Fruit fly (Drosophila melanogaster) whole organism, prepupa: ENCODE measurements around the gene CG11369.
A peak's percentile ranks its signal among the peaks of the same experiment; 100 is the strongest.

ENCODE experiments used
- Blimp-1 ChIP-seq: fragments of 200-800 bp; sonication (Bioruptor generic); optimal IDR thresholded peaks from 3 replicates; lab custom pipeline; 2017; ENCODE audit warnings: missing biosample characterization, missing genetic modification characterization, mild to moderate bottlenecking, moderate library complexity, missing genetic modification reagents
- CG10631 ChIP-seq: fragments of 200-800 bp; sonication (Bioruptor generic); optimal IDR thresholded peaks from 2 replicates; lab custom pipeline; 2016; ENCODE audit warnings: missing biosample characterization, missing genetic modification characterization
- CG11294 ChIP-seq: fragments of 200-800 bp; sonication (Bioruptor generic); IDR thresholded peaks from 2 replicates; pipeline ENCODE4 v1.3.6; 2022; ENCODE audit warnings: missing biosample characterization, missing genetic modification characterization
- CG11762 ChIP-seq: fragments of 200-800 bp; sonication (Bioruptor generic); optimal IDR thresholded peaks from 3 replicates; lab custom pipeline; 2016; ENCODE audit warnings: missing biosample characterization, missing genetic modification characterization; ENCODE audit not compliant: insufficient read depth
- CG11902 ChIP-seq: fragments of 200-800 bp; sonication (Bioruptor generic); optimal IDR thresholded peaks from 3 replicates; lab custom pipeline; 2016; ENCODE audit warnings: missing biosample characterization, missing genetic modification characterization
- CG15336 ChIP-seq: fragments of 200-800 bp; sonication (Bioruptor generic); IDR thresholded peaks from 2 replicates; pipeline ENCODE4 v1.3.6; 2022; ENCODE audit warnings: missing biosample characterization, missing genetic modification characterization
- CG3032 ChIP-seq: fragments of 200-800 bp; optimal IDR thresholded peaks from 2 replicates; lab custom pipeline; 2019; ENCODE audit warnings: missing biosample characterization, mild to moderate bottlenecking, missing genetic modification characterization, moderate library complexity
- CG32006 ChIP-seq: fragments of 200-800 bp; sonication (Bioruptor generic); optimal IDR thresholded peaks from 3 replicates; lab custom pipeline; 2017; ENCODE audit warnings: missing biosample characterization, mild to moderate bottlenecking, missing genetic modification characterization
- CG34406 ChIP-seq: fragments of 200-800 bp; sonication (Bioruptor generic); optimal IDR thresholded peaks from 3 replicates; lab custom pipeline; 2016; ENCODE audit warnings: missing biosample characterization, missing genetic modification characterization
- CG3919 ChIP-seq: fragments of 200-800 bp; sonication (Bioruptor generic); optimal IDR thresholded peaks from 3 replicates; lab custom pipeline; 2016; ENCODE audit warnings: missing biosample characterization, missing genetic modification characterization
- CG4318 ChIP-seq: fragments of 200-800 bp; sonication (Bioruptor generic); optimal IDR thresholded peaks from 3 replicates; lab custom pipeline; 2017; ENCODE audit warnings: missing biosample characterization, mild to moderate bottlenecking, missing genetic modification characterization
- CG6163 ChIP-seq: fragments of 200-800 bp; sonication (Bioruptor generic); IDR thresholded peaks from 3 replicates; pipeline ENCODE4 v1.3.6; 2022; ENCODE audit warnings: missing biosample characterization, missing genetic modification characterization
- CG6276 ChIP-seq: fragments of 200-800 bp; sonication (Bioruptor generic); optimal IDR thresholded peaks from 2 replicates; lab custom pipeline; 2017; ENCODE audit warnings: missing biosample characterization, mild to moderate bottlenecking, missing genetic modification characterization
- CG6792 ChIP-seq: fragments of 200-800 bp; sonication (Bioruptor generic); optimal IDR thresholded peaks from 3 replicates; lab custom pipeline; 2016; ENCODE audit warnings: missing biosample characterization, missing genetic modification characterization
- CG6808 ChIP-seq: fragments of 200-800 bp; sonication (Bioruptor generic); optimal IDR thresholded peaks from 3 replicates; lab custom pipeline; 2017; ENCODE audit warnings: missing biosample characterization, missing genetic modification characterization, mild to moderate bottlenecking, moderate library complexity, missing genetic modification reagents
- CG8632 ChIP-seq: fragments of 200-800 bp; sonication (Bioruptor generic); optimal IDR thresholded peaks from 3 replicates; lab custom pipeline; 2016; ENCODE audit warnings: missing biosample characterization, missing genetic modification characterization
- Eip75B ChIP-seq: fragments of 200-800 bp; sonication (Bioruptor generic); optimal IDR thresholded peaks from 3 replicates; lab custom pipeline; 2016; ENCODE audit warnings: missing biosample characterization, missing genetic modification characterization
- Eip78C ChIP-seq: fragments of 200-800 bp; sonication (Bioruptor generic); peaks from one replicate; lab custom pipeline; 2016; ENCODE audit warnings: missing biosample characterization, missing genetic modification characterization
- Ets21C ChIP-seq: fragments of 200-800 bp; sonication (Bioruptor generic); optimal IDR thresholded peaks from 3 replicates; lab custom pipeline; 2016; ENCODE audit warnings: missing biosample characterization, missing genetic modification characterization
- Ets96B ChIP-seq: fragments of 200-800 bp; optimal IDR thresholded peaks from 2 replicates; lab custom pipeline; 2019; ENCODE audit warnings: missing biosample characterization, mild to moderate bottlenecking, missing genetic modification characterization, moderate library complexity
- Hr38 ChIP-seq: sonication (Bioruptor generic); optimal IDR thresholded peaks from 2 replicates; lab custom pipeline; 2016; ENCODE audit warnings: missing biosample characterization, missing genetic modification characterization
- Hr39 ChIP-seq: fragments of 200-800 bp; sonication (Bioruptor generic); optimal IDR thresholded peaks from 2 replicates; lab custom pipeline; 2016; ENCODE audit warnings: missing biosample characterization, missing genetic modification characterization
- Hr4 ChIP-seq: fragments of 200-800 bp; sonication (Bioruptor generic); optimal IDR thresholded peaks from 3 replicates; lab custom pipeline; 2016; ENCODE audit warnings: missing biosample characterization, missing genetic modification characterization
- Lpt ChIP-seq: fragments of 200-800 bp; sonication (Bioruptor generic); optimal IDR thresholded peaks from 3 replicates; lab custom pipeline; 2016; ENCODE audit warnings: missing biosample characterization, missing genetic modification characterization
- OdsH ChIP-seq: fragments of 200-800 bp; sonication (Bioruptor generic); optimal IDR thresholded peaks from 3 replicates; lab custom pipeline; 2016; ENCODE audit warnings: missing biosample characterization, missing genetic modification characterization
- Sox102F ChIP-seq: fragments of 200-800 bp; sonication (Bioruptor generic); optimal IDR thresholded peaks from 2 replicates; lab custom pipeline; 2016; ENCODE audit warnings: missing biosample characterization, mild to moderate bottlenecking, missing genetic modification characterization
- Sox14 ChIP-seq: fragments of 200-800 bp; sonication (Bioruptor generic); optimal IDR thresholded peaks from 3 replicates; lab custom pipeline; 2016; ENCODE audit warnings: missing biosample characterization, missing genetic modification characterization
- achi ChIP-seq: fragments of 200-800 bp; sonication (Bioruptor generic); optimal IDR thresholded peaks from 3 replicates; lab custom pipeline; 2016; ENCODE audit warnings: missing biosample characterization, missing genetic modification characterization
- acj6 ChIP-seq: fragments of 200-800 bp; sonication (Bioruptor generic); optimal IDR thresholded peaks from 3 replicates; lab custom pipeline; 2016; ENCODE audit warnings: missing biosample characterization, missing genetic modification characterization
- dac ChIP-seq: fragments of 200-800 bp; sonication (Bioruptor generic); optimal IDR thresholded peaks from 2 replicates; lab custom pipeline; 2017; ENCODE audit warnings: missing biosample characterization, mild to moderate bottlenecking, missing genetic modification characterization
- dsx ChIP-seq: fragments of 200-800 bp; optimal IDR thresholded peaks from 3 replicates; lab custom pipeline; 2019; ENCODE audit warnings: missing biosample characterization, mild to moderate bottlenecking, missing genetic modification characterization, moderate library complexity; ENCODE audit not compliant: poor library complexity, severe bottlenecking
- eg ChIP-seq: fragments of 200-800 bp; sonication (Bioruptor generic); IDR thresholded peaks from 3 replicates; pipeline ENCODE4 v1.3.6; 2022; ENCODE audit warnings: missing biosample characterization, missing genetic modification characterization
- esn ChIP-seq: fragments of 200-800 bp; sonication (Bioruptor generic); optimal IDR thresholded peaks from 2 replicates; lab custom pipeline; 2016; ENCODE audit warnings: missing biosample characterization, mild to moderate bottlenecking, missing genetic modification characterization, moderate library complexity
- fd59A ChIP-seq: fragments of 200-800 bp; sonication (Bioruptor generic); optimal IDR thresholded peaks from 2 replicates; lab custom pipeline; 2017; ENCODE audit warnings: missing biosample characterization, mild to moderate bottlenecking, missing genetic modification characterization, missing genetic modification reagents
- fkh ChIP-seq: fragments of 200-800 bp; sonication (Bioruptor generic); optimal IDR thresholded peaks from 3 replicates; lab custom pipeline; 2017; ENCODE audit warnings: missing biosample characterization, mild to moderate bottlenecking, missing genetic modification characterization, moderate library complexity
- lz ChIP-seq: fragments of 200-800 bp; sonication (Bioruptor generic); optimal IDR thresholded peaks from 3 replicates; lab custom pipeline; 2016; ENCODE audit warnings: missing biosample characterization, missing genetic modification characterization
- pdm3 ChIP-seq: fragments of 200-800 bp; sonication (Bioruptor generic); optimal IDR thresholded peaks from 3 replicates; lab custom pipeline; 2016; ENCODE audit warnings: missing biosample characterization, missing genetic modification characterization
- spab ChIP-seq: fragments of 200-800 bp; sonication (Bioruptor generic); optimal IDR thresholded peaks from 2 replicates; lab custom pipeline; 2017; ENCODE audit warnings: missing biosample characterization, mild to moderate bottlenecking, missing genetic modification characterization, missing genetic modification reagents
- ss ChIP-seq, 2 experiments: fragments of 200-800 bp; sonication (Bioruptor generic); optimal IDR thresholded peaks; 2 replicates in 1 of 2; 3 replicates in 1 of 2; lab custom pipeline; 2017 to 2018; ENCODE audit warnings: mild to moderate bottlenecking in 2 of 2, missing biosample characterization in 2 of 2, missing genetic modification characterization in 2 of 2, moderate library complexity in 1 of 2
- topi ChIP-seq: fragments of 200-800 bp; sonication (Bioruptor generic); optimal IDR thresholded peaks from 3 replicates; lab custom pipeline; 2016; ENCODE audit warnings: missing biosample characterization, missing genetic modification characterization
- vri ChIP-seq: fragments of 200-800 bp; sonication (Bioruptor generic); optimal IDR thresholded peaks from 3 replicates; lab custom pipeline; 2016; ENCODE audit warnings: missing biosample characterization, mild to moderate bottlenecking, missing genetic modification characterization

The CG11369 gene

dm6 chrX:7607991-7608605, 34.0 kb downstream of the CG11369 start, which contains the start of gene ct (continued):
- peak; percentile 88 for TF ChIP-seq CG6276
- no peak for TF ChIP-seq CG4318 (GFP tag; lab: Kevin White, UChicago)
- peak; percentile 36 for TF ChIP-seq pdm3 (GFP tag; lab: Kevin White, UChicago)
- TF ChIP-seq dac (GFP tag; lab: Kevin White, UChicago), result peak; percentile 77
- peak; percentile 48 for TF ChIP-seq dsx (GFP tag; lab: Kevin White, UChicago)
- peak; percentile 49 for TF ChIP-seq CG34406 (GFP tag; lab: Kevin White, UChicago)
- TF ChIP-seq CG6792 (GFP tag; lab: Kevin White, UChicago), result peak; percentile 37
- TF ChIP-seq fd59A, result peak; percentile 15
- TF ChIP-seq topi (GFP tag; lab: Kevin White, UChicago), result peak; percentile 27
- no peak for TF ChIP-seq lz (GFP tag; lab: Kevin White, UChicago)
- no peak for TF ChIP-seq Ets21C
- no peak for TF ChIP-seq CG11902 (GFP tag; lab: Kevin White, UChicago)
- TF ChIP-seq Sox14, result peak; percentile 20

- TF ChIP-seq Blimp-1 (GFP tag; lab: Kevin White, UChicago) (no peak), CG6163 (GFP tag; lab: Robert Waterston, UW) (0 out of 3 replicates have a peak, but pooled peaks have one; percentile 26), acj6 (peak; percentile 9), Lpt (no peak), achi (GFP tag; lab: Kevin White, UChicago) (no peak), vri (GFP tag; lab: Kevin White, UChicago) (no peak), CG10631 (GFP tag; lab: Kevin White, UChicago) (peak; percentile 38), OdsH (peak; percentile 5), Eip78C (peak; percentile 63), eg (0 out of 3 replicates have a peak, but pooled peaks have one; percentile 41), CG32006 (GFP tag; lab: Kevin White, UChicago) (peak; percentile 4), Hr39 (no peak), esn (GFP tag; lab: Kevin White, UChicago) (no peak), CG3032 (tag; lab: Kevin White, UChicago) (no peak), CG11294 (no peak)
Measured at dm6 chrX:7616920-7617319, 42.8 kb downstream of the CG11369 start.

- TF ChIP-seq fd59A, result no peak
- no peak for TF ChIP-seq Sox102F (GFP tag; lab: Kevin White, UChicago)
- TF ChIP-seq ss (GFP tag; optimal IDR thresholded peaks at IDR 0.05; lab: Kevin White, UChicago), result no peak
- no peak for TF ChIP-seq CG6808 (GFP tag; lab: Kevin White, UChicago)
- no peak for TF ChIP-seq Ets96B
- TF ChIP-seq Lpt, result no peak
- TF ChIP-seq CG6276, result no peak
- no peak for TF ChIP-seq fkh
- TF ChIP-seq Hr38 (GFP tag; lab: Kevin White, UChicago), result no peak
- no peak for TF ChIP-seq OdsH
- TF ChIP-seq Eip75B (GFP tag; lab: Kevin White, UChicago), result no peak
- TF ChIP-seq CG8632 (GFP tag; lab: Kevin White, UChicago), result no peak
- TF ChIP-seq Hr4 (GFP tag; lab: Kevin White, UChicago), result no peak
- no peak for TF ChIP-seq CG11762 (GFP tag; lab: Kevin White, UChicago)
- TF ChIP-seq CG3919 (GFP tag; lab: Kevin White, UChicago), result no peak
- TF ChIP-seq spab (GFP tag; lab: Kevin White, UChicago), result no peak
- TF ChIP-seq achi (GFP tag; lab: Kevin White, UChicago), result no peak
- TF ChIP-seq Sox14, result no peak
- TF ChIP-seq CG6792 (GFP tag; lab: Kevin White, UChicago), result no peak
- no peak for TF ChIP-seq CG15336
Measured at dm6 chrX:7617414-7617813, 43.3 kb downstream of the CG11369 start.
